Worm (Caenorhabditis elegans): ENCODE measurements around the gene ZK1307.9.

- no peak for TF ChIP-seq aly-2 (tag; optimal IDR thresholded peaks at IDR 0.05)
- no peak for TF ChIP-seq ama-1 (optimal IDR thresholded peaks at IDR 0.05)
- TF ChIP-seq ztf-11 (tag; optimal IDR thresholded peaks at IDR 0.05), result no peak
- no peak for TF ChIP-seq snpc-4 (tag; optimal IDR thresholded peaks at IDR 0.05)
- TF ChIP-seq jun-1 (tag; optimal IDR thresholded peaks at IDR 0.05), result no peak
- TF ChIP-seq F49E8.2 (tag; optimal IDR thresholded peaks at IDR 0.05; ENCODE audit: borderline replicate concordance), result no peak
- no peak for TF ChIP-seq pqm-1 (tag; optimal IDR thresholded peaks at IDR 0.05)
- no peak for TF ChIP-seq hlh-11 (tag; optimal IDR thresholded peaks at IDR 0.05)
- no peak for TF ChIP-seq fos-1 (tag; optimal IDR thresholded peaks at IDR 0.05)
- no peak for TF ChIP-seq sdz-12 (GFP tag; optimal IDR thresholded peaks at IDR 0.05)
- TF ChIP-seq D1046.2 (GFP tag; IDR thresholded peaks at IDR 0.05), result no peak
- TF ChIP-seq saeg-2 (GFP tag; IDR thresholded peaks at IDR 0.05), result no peak
- TF ChIP-seq zag-1 (tag; optimal IDR thresholded peaks at IDR 0.05), result no peak
- TF ChIP-seq nhr-77 (tag; optimal IDR thresholded peaks at IDR 0.05), result no peak
Observed at ce11 chrII:9700363-9700762, 51.1 kb downstream of the ZK1307.9 start, which contains the start of the genes Y53C12A.8 and Y53C12A.7.
